Worm (Caenorhabditis elegans): ENCODE data around the gene ced-3.

- no peak for TF ChIP-seq skn-1 (tag; optimal IDR thresholded peaks at IDR 0.05)
- no peak for TF ChIP-seq tbx-2 (tag; optimal IDR thresholded peaks at IDR 0.05)
- TF ChIP-seq ama-1 (optimal IDR thresholded peaks at IDR 0.05): no peak
- no peak for TF ChIP-seq nhr-90 (tag; optimal IDR thresholded peaks at IDR 0.05; ENCODE audit: poor library complexity)
- no peak for TF ChIP-seq ztf-4 (tag; optimal IDR thresholded peaks at IDR 0.05)
- no peak for TF ChIP-seq snpc-4 (tag; optimal IDR thresholded peaks at IDR 0.05)
- no peak for TF ChIP-seq egl-13 (tag; optimal IDR thresholded peaks at IDR 0.05)
- TF ChIP-seq hpl-2 (GFP tag; optimal IDR thresholded peaks at IDR 0.05): no peak
- TF ChIP-seq unc-62 (GFP tag; optimal IDR thresholded peaks at IDR 0.05): no peak
- no peak for TF ChIP-seq alr-1 (tag; optimal IDR thresholded peaks at IDR 0.05; ENCODE audit: borderline replicate concordance)
- TF ChIP-seq aly-2 (tag; optimal IDR thresholded peaks at IDR 0.05): no peak
- no peak for TF ChIP-seq C04F5.9 (tag; optimal IDR thresholded peaks at IDR 0.05)
Observed at ce11 chrIV:13241340-13241739, 37.4 kb upstream of the ced-3 start.

All from whole organism, L1 larva.